Worm (Caenorhabditis elegans) whole organism, L1 larva: ENCODE measurements around the gene R05D8.9.

Experiments used
- C34B4.2 ChIP-seq: sonication (generic microtip); optimal IDR thresholded peaks from 2 replicates; lab custom pipeline; 2017; ENCODE audit warnings: mild to moderate bottlenecking, missing genetic modification characterization, missing compliant biosample characterization
- dsc-1 ChIP-seq: sonication (generic microtip); optimal IDR thresholded peaks from 2 replicates; lab custom pipeline; 2016; ENCODE audit warnings: mild to moderate bottlenecking, missing genetic modification characterization, missing compliant biosample characterization
- irx-1 ChIP-seq: sonication (generic microtip); optimal IDR thresholded peaks from 2 replicates; lab custom pipeline; 2016; ENCODE audit warnings: missing genetic modification characterization, missing compliant biosample characterization
- lin-13 ChIP-seq: fragments of 150-350 bp; optimal IDR thresholded peaks from 2 replicates; lab custom pipeline; 2014; ENCODE audit warnings: missing biosample characterization, missing genetic modification reagents, missing genetic modification characterization
- lin-39 ChIP-seq: fragments of 150-350 bp; optimal IDR thresholded peaks from 2 replicates; lab custom pipeline; 2014; ENCODE audit warnings: missing biosample characterization, missing genetic modification reagents, missing genetic modification characterization
- nhr-11 ChIP-seq: fragments of 150-350 bp; optimal IDR thresholded peaks from 2 replicates; lab custom pipeline; 2014; ENCODE audit warnings: missing biosample characterization, missing genetic modification characterization
- nhr-237 ChIP-seq: fragments of 150-350 bp; optimal IDR thresholded peaks from 2 replicates; lab custom pipeline; 2014; ENCODE audit warnings: missing biosample characterization, missing genetic modification characterization
- nhr-28 ChIP-seq: fragments of 150-350 bp; optimal IDR thresholded peaks from 2 replicates; lab custom pipeline; 2014; ENCODE audit warnings: missing biosample characterization, missing genetic modification characterization
- rnt-1 ChIP-seq: sonication (generic microtip); optimal IDR thresholded peaks from 2 replicates; lab custom pipeline; 2016; ENCODE audit warnings: mild to moderate bottlenecking, missing genetic modification characterization, moderate library complexity, missing compliant biosample characterization
- snpc-4 ChIP-seq: fragments of 150-350 bp; optimal IDR thresholded peaks from 2 replicates; lab custom pipeline; 2014; ENCODE audit warnings: missing biosample characterization, missing genetic modification characterization
- sptf-1 ChIP-seq: fragments of 150-350 bp; optimal IDR thresholded peaks from 2 replicates; lab custom pipeline; 2014; ENCODE audit warnings: missing biosample characterization, missing genetic modification characterization
- unc-130 ChIP-seq: fragments of 150-350 bp; optimal IDR thresholded peaks from 2 replicates; lab custom pipeline; 2017; ENCODE audit warnings: missing biosample characterization, missing genetic modification characterization, inconsistent platforms
- ztf-11 ChIP-seq, 2 experiments: sonication (generic microtip); optimal IDR thresholded peaks; 2 replicates each; lab custom pipeline; 2016 to 2017; ENCODE audit warnings: missing genetic modification characterization in 2 of 2, missing biosample characterization in 1 of 2, missing compliant biosample characterization in 1 of 2

DNA sequence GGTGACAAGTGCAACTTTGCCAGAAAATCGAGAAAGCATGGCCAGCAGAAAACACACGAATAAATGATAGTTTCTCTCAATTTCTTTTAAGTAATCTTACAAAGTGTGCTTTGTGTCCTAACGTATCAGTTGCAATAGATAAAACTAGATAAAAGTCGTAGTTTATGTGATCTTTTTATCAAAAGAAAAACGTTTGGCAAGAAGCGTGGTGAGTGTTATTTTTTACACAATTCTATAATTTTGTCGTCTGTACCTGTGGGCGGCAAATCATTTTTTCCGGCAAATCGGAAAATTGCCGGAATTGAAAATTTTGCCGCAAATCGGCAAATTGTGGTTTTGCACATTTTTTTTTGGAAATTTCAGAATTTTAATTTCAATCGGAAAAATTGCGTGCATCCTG is at the start of gene R05D8.9:
- TF ChIP-seq lin-13 (GFP tag; lab: Kevin White, UChicago) (no peak), C34B4.2 (tag; lab: Kevin White, UChicago) (no peak), nhr-11 (tag; lab: Kevin White, UChicago) (no peak), nhr-237 (tag; lab: Kevin White, UChicago) (no peak), rnt-1 (tag; lab: Kevin White, UChicago) (no peak), lin-39 (tag; lab: Kevin White, UChicago) (no peak), sptf-1 (tag; lab: Kevin White, UChicago) (no peak), dsc-1 (tag; lab: Kevin White, UChicago) (no peak), ztf-11 (tag; optimal IDR thresholded peaks at IDR 0.05; lab: Kevin White, UChicago) (no peak), irx-1 (tag; lab: Kevin White, UChicago) (no peak), nhr-28 (no peak), unc-130 (tag; lab: Kevin White, UChicago) (no peak), snpc-4 (tag; lab: Kevin White, UChicago) (no peak)
